Worm (Caenorhabditis elegans) whole organism, L4/young adult: Measurements from ENCODE around the gene chil-26.

Source experiments
- W03F9.2 ChIP-seq: fragments of 150-350 bp; optimal IDR thresholded peaks from 2 replicates; lab custom pipeline; 2014; ENCODE audit warnings: missing biosample characterization, missing genetic modification characterization
- dao-5 ChIP-seq: sonication (generic microtip); optimal IDR thresholded peaks from 2 replicates; lab custom pipeline; 2016; ENCODE audit warnings: missing genotype, missing genetic modification characterization, moderate library complexity, missing compliant biosample characterization
- him-1 ChIP-seq: sonication (generic microtip); optimal IDR thresholded peaks from 2 replicates; lab custom pipeline; 2016; ENCODE audit warnings: missing genotype, missing genetic modification reagents, missing genetic modification characterization, missing compliant biosample characterization

- TF ChIP-seq him-1 (tag; lab: Kevin White, UChicago) (no peak), W03F9.2 (tag; lab: Kevin White, UChicago) (no peak), dao-5 (tag; lab: Kevin White, UChicago) (no peak)
These were observed 18.6 kb downstream of the chil-26 start for ce11 chrII:9493242-9494058.
